ENCODE assay signal across 1 fruit fly cellular context in genomic region chr3R:8181412-8182108, dm6.
A peak's percentile ranks its signal among the peaks of the same experiment; 100 is the strongest.
TF ChIP-seq lines count a peak whose summit lies in the region.

Gene grn, minus strand, starts transcription at chr3R:8181444.

TF ChIP-seq in whole organism, embryonic, 481 proteins besides CTCF, POLR2A, EP300 and RAD21 (continued from another document and continues in another):
- peak; percentile 16 for TF ChIP-seq CG14710 (tag; optimal IDR thresholded peaks at IDR 0.05; lab: Kevin White, UChicago)
- TF ChIP-seq Vsx1 (GFP tag; optimal IDR thresholded peaks at IDR 0.05; lab: Kevin White, UChicago), result no peak
- no peak for TF ChIP-seq fu2 (GFP tag; optimal IDR thresholded peaks at IDR 0.05; lab: Kevin White, UChicago)
- TF ChIP-seq CG2129 (GFP tag; IDR thresholded peaks at IDR 0.05; lab: Robert Waterston, UW; ENCODE audit: partially characterized antibody), result no peak
- TF ChIP-seq prd (optimal IDR thresholded peaks at IDR 0.05; lab: Kevin White, UChicago), result no peak
- TF ChIP-seq prd (GFP tag; IDR thresholded peaks at IDR 0.05; lab: Robert Waterston, UW), result peak; percentile 54
- TF ChIP-seq C15 (GFP tag; IDR thresholded peaks at IDR 0.05; lab: Robert Waterston, UW), result no peak
- no peak for TF ChIP-seq CG16863 (GFP tag; optimal IDR thresholded peaks at IDR 0.05; lab: Kevin White, UChicago)
- peak; percentile 72 for TF ChIP-seq rib (GFP tag; IDR thresholded peaks at IDR 0.05; lab: Robert Waterston, UW)
- no peak for TF ChIP-seq CG6689 (GFP tag; IDR thresholded peaks at IDR 0.05; lab: Robert Waterston, UW)
- no peak for TF ChIP-seq CG11093 (GFP tag; IDR thresholded peaks at IDR 0.05; lab: Robert Waterston, UW)
- TF ChIP-seq shn (GFP tag; optimal IDR thresholded peaks at IDR 0.05; lab: Kevin White, UChicago), result no peak
- 0 out of 3 replicates have a peak, but pooled peaks have one; percentile 29 for TF ChIP-seq CG17361 (GFP tag; IDR thresholded peaks at IDR 0.05; lab: Robert Waterston, UW)
- TF ChIP-seq nau (GFP tag; optimal IDR thresholded peaks at IDR 0.05; lab: Kevin White, UChicago), result peak; percentile 15
- TF ChIP-seq CG17829 (tag; optimal IDR thresholded peaks at IDR 0.05; lab: Kevin White, UChicago), result peak; percentile 61
- TF ChIP-seq Hmr (GFP tag; optimal IDR thresholded peaks at IDR 0.05; lab: Kevin White, UChicago), result peak; percentile 12
- no peak for TF ChIP-seq Asciz (GFP tag; optimal IDR thresholded peaks at IDR 0.05; lab: Kevin White, UChicago)
- TF ChIP-seq ind (GFP tag; optimal IDR thresholded peaks at IDR 0.05; lab: Kevin White, UChicago), result no peak
- no peak; the same call in 1 of the 2 replicates for TF ChIP-seq Ptx1 (GFP tag; IDR thresholded peaks at IDR 0.05; lab: Robert Waterston, UW)
- no peak for TF ChIP-seq CG3726 (GFP tag; IDR thresholded peaks at IDR 0.05; lab: Robert Waterston, UW)
- no peak for TF ChIP-seq lmd (GFP tag; IDR thresholded peaks at IDR 0.05; lab: Robert Waterston, UW)
- peak; percentile 49 for TF ChIP-seq Xbp1 (GFP tag; optimal IDR thresholded peaks at IDR 0.05; lab: Kevin White, UChicago)
- peak; percentile 18 for TF ChIP-seq CG15601 (tag; optimal IDR thresholded peaks at IDR 0.05; lab: Kevin White, UChicago)
- TF ChIP-seq CG3065 (GFP tag; optimal IDR thresholded peaks at IDR 0.05; lab: Kevin White, UChicago), result peak; percentile 82
- TF ChIP-seq slp2 (GFP tag; optimal IDR thresholded peaks at IDR 0.05; lab: Kevin White, UChicago), result no peak
- TF ChIP-seq CG10321 (GFP tag; IDR thresholded peaks at IDR 0.05; lab: Robert Waterston, UW), result peak; percentile 100
- TF ChIP-seq Bteb2 (GFP tag; optimal IDR thresholded peaks at IDR 0.05; lab: Kevin White, UChicago), result no peak
- no peak for TF ChIP-seq CG7745 (tag; optimal IDR thresholded peaks at IDR 0.05; lab: Kevin White, UChicago)
- TF ChIP-seq CG11398 (GFP tag; optimal IDR thresholded peaks at IDR 0.05; lab: Kevin White, UChicago), result no peak
- TF ChIP-seq usp (GFP tag; optimal IDR thresholded peaks at IDR 0.05; lab: Kevin White, UChicago), result no peak
- TF ChIP-seq Dp (GFP tag; optimal IDR thresholded peaks at IDR 0.05; lab: Kevin White, UChicago), result no peak
- TF ChIP-seq CG17359 (tag; optimal IDR thresholded peaks at IDR 0.05; lab: Kevin White, UChicago), result no peak
- TF ChIP-seq en (GFP tag; optimal IDR thresholded peaks at IDR 0.05; lab: Kevin White, UChicago), result no peak
- no peak for TF ChIP-seq Hr3 (GFP tag; optimal IDR thresholded peaks at IDR 0.05; lab: Kevin White, UChicago)
- TF ChIP-seq CG15514 (GFP tag; optimal IDR thresholded peaks at IDR 0.05; lab: Kevin White, UChicago), result no peak
- TF ChIP-seq fd64A (GFP tag; optimal IDR thresholded peaks at IDR 0.05; lab: Kevin White, UChicago), result no peak
- no peak for TF ChIP-seq CG6683 (GFP tag; optimal IDR thresholded peaks at IDR 0.05; lab: Kevin White, UChicago)
- peak; percentile 90 for TF ChIP-seq HmgZ (tag; optimal IDR thresholded peaks at IDR 0.05; lab: Kevin White, UChicago)
- peak; percentile 60; the same call in 2 of the 3 replicates for TF ChIP-seq Opbp (GFP tag; IDR thresholded peaks at IDR 0.05; lab: Robert Waterston, UW; ENCODE audit: partially characterized antibody)
- TF ChIP-seq CG17328 (GFP tag; IDR thresholded peaks at IDR 0.05; lab: Robert Waterston, UW), result peak; percentile 46; the same call in 1 of the 2 replicates
- no peak for TF ChIP-seq CG18011 (GFP tag; optimal IDR thresholded peaks at IDR 0.05; lab: Kevin White, UChicago)
- no peak for TF ChIP-seq CG9932 (GFP tag; IDR thresholded peaks at IDR 0.05; lab: Robert Waterston, UW)
- 0 out of 3 replicates have a peak, but pooled peaks have one; percentile 17 for TF ChIP-seq vnd (GFP tag; IDR thresholded peaks at IDR 0.05; lab: Robert Waterston, UW; ENCODE audit: partially characterized antibody)
- TF ChIP-seq bcd (GFP tag; optimal IDR thresholded peaks at IDR 0.05; lab: Kevin White, UChicago), result no peak
- peak; percentile 98 for TF ChIP-seq Nf-YB (GFP tag; optimal IDR thresholded peaks at IDR 0.05; lab: Kevin White, UChicago)
- TF ChIP-seq Optix (GFP tag; IDR thresholded peaks at IDR 0.05; lab: Robert Waterston, UW), result peak; percentile 33; the same call in 1 of the 3 replicates
- TF ChIP-seq ken (GFP tag; IDR thresholded peaks at IDR 0.05; lab: Robert Waterston, UW), result 0 out of 3 replicates have a peak, but pooled peaks have one; percentile 17
- TF ChIP-seq CG2875 (GFP tag; optimal IDR thresholded peaks at IDR 0.05; lab: Kevin White, UChicago), result no peak
- no peak for TF ChIP-seq CG4404 (GFP tag; IDR thresholded peaks at IDR 0.05; lab: Robert Waterston, UW)
- TF ChIP-seq ase (GFP tag; IDR thresholded peaks at IDR 0.05; lab: Robert Waterston, UW), result no peak
- TF ChIP-seq dysf (GFP tag; IDR thresholded peaks at IDR 0.05; lab: Robert Waterston, UW), result peak; percentile 22; the same call in 1 of the 3 replicates
- TF ChIP-seq slbo (GFP tag; IDR thresholded peaks at IDR 0.05; lab: Robert Waterston, UW), result peak; percentile 48; the same call in 1 of the 2 replicates
- TF ChIP-seq CG8478 (optimal IDR thresholded peaks at IDR 0.05; lab: Kevin White, UChicago), result peak; percentile 100
- TF ChIP-seq Aef1 (GFP tag; IDR thresholded peaks at IDR 0.05; lab: Robert Waterston, UW), result peak; percentile 51; the same call in 1 of the 3 replicates
- TF ChIP-seq CG34224 (GFP tag; IDR thresholded peaks at IDR 0.05; lab: Robert Waterston, UW; ENCODE audit: partially characterized antibody), result no peak
- peak; percentile 95 for TF ChIP-seq D (optimal IDR thresholded peaks at IDR 0.05; lab: Kevin White, UChicago)
- TF ChIP-seq D (GFP tag; optimal IDR thresholded peaks at IDR 0.05; lab: Kevin White, UChicago), result no peak
- TF ChIP-seq Elba2 (GFP tag; optimal IDR thresholded peaks at IDR 0.05; lab: Kevin White, UChicago), result no peak
- TF ChIP-seq run (tag; optimal IDR thresholded peaks at IDR 0.05; lab: Kevin White, UChicago), result peak; percentile 5
- no peak for TF ChIP-seq CG6813 (GFP tag; optimal IDR thresholded peaks at IDR 0.05; lab: Kevin White, UChicago)
- peak; percentile 49 for TF ChIP-seq NfI (GFP tag; optimal IDR thresholded peaks at IDR 0.05; lab: Kevin White, UChicago)
- TF ChIP-seq CG7271 (tag; optimal IDR thresholded peaks at IDR 0.05; lab: Kevin White, UChicago), result no peak
- TF ChIP-seq CG8388 (GFP tag; optimal IDR thresholded peaks at IDR 0.05; lab: Kevin White, UChicago), result peak; percentile 20
- TF ChIP-seq CG14860 (GFP tag; IDR thresholded peaks at IDR 0.05; lab: Robert Waterston, UW; ENCODE audit: partially characterized antibody), result 0 out of 3 replicates have a peak, but pooled peaks have one; percentile 31
- no peak for TF ChIP-seq sim (GFP tag; IDR thresholded peaks at IDR 0.05; lab: Robert Waterston, UW)
- no peak for TF ChIP-seq crc (GFP tag; optimal IDR thresholded peaks at IDR 0.05; lab: Kevin White, UChicago)
- no peak for TF ChIP-seq CG9437 (GFP tag; optimal IDR thresholded peaks at IDR 0.05; lab: Kevin White, UChicago)
- TF ChIP-seq CG12219 (GFP tag; optimal IDR thresholded peaks at IDR 0.05; lab: Kevin White, UChicago), result peak; percentile 11
- TF ChIP-seq CG10979 (tag; optimal IDR thresholded peaks at IDR 0.05; lab: Kevin White, UChicago), result peak; percentile 3
- peak; percentile 15 for TF ChIP-seq CG4424 (GFP tag; optimal IDR thresholded peaks at IDR 0.05; lab: Kevin White, UChicago)
- peak; percentile 10 for TF ChIP-seq Camta (GFP tag; optimal IDR thresholded peaks at IDR 0.05; lab: Kevin White, UChicago)
- TF ChIP-seq Meics (GFP tag; optimal IDR thresholded peaks at IDR 0.05; lab: Kevin White, UChicago), result no peak
- TF ChIP-seq CG10274 (GFP tag; optimal IDR thresholded peaks at IDR 0.05; lab: Kevin White, UChicago), result no peak
- peak; percentile 52; the same call in 1 of the 3 replicates for TF ChIP-seq mld (GFP tag; IDR thresholded peaks at IDR 0.05; lab: Robert Waterston, UW; ENCODE audit: partially characterized antibody)
- TF ChIP-seq bigmax (GFP tag; optimal IDR thresholded peaks at IDR 0.05; lab: Kevin White, UChicago), result no peak
- TF ChIP-seq HLH3B (GFP tag; IDR thresholded peaks at IDR 0.05; lab: Robert Waterston, UW), result peak; percentile 27; the same call in 1 of the 2 replicates
- no peak for TF ChIP-seq dmrt99B (tag; optimal IDR thresholded peaks at IDR 0.05; lab: Kevin White, UChicago)
- peak; percentile 2 for TF ChIP-seq PHDP (tag; optimal IDR thresholded peaks at IDR 0.05; lab: Kevin White, UChicago)
- TF ChIP-seq CG12236 (GFP tag; optimal IDR thresholded peaks at IDR 0.05; lab: Kevin White, UChicago), result no peak
- TF ChIP-seq CG15073 (GFP tag; optimal IDR thresholded peaks at IDR 0.05; lab: Kevin White, UChicago), result no peak
- TF ChIP-seq ap (GFP tag; IDR thresholded peaks at IDR 0.05; lab: Robert Waterston, UW), result no peak
- no peak for TF ChIP-seq Max (GFP tag; optimal IDR thresholded peaks at IDR 0.05; lab: Kevin White, UChicago)
- no peak for TF ChIP-seq odd (GFP tag; optimal IDR thresholded peaks at IDR 0.05; lab: Kevin White, UChicago)
- no peak for TF ChIP-seq ERR (GFP tag; optimal IDR thresholded peaks at IDR 0.05; lab: Kevin White, UChicago)
- no peak for TF ChIP-seq scrt (GFP tag; optimal IDR thresholded peaks at IDR 0.05; lab: Kevin White, UChicago)
- TF ChIP-seq CG34422 (GFP tag; IDR thresholded peaks at IDR 0.05; lab: Robert Waterston, UW), result peak; percentile 74; the same call in 1 of the 3 replicates
- TF ChIP-seq Hand (GFP tag; optimal IDR thresholded peaks at IDR 0.05; lab: Kevin White, UChicago), result no peak
- TF ChIP-seq Pdp1 (GFP tag; optimal IDR thresholded peaks at IDR 0.05; lab: Kevin White, UChicago), result peak in 1 of 2 experiments; percentile 57
- TF ChIP-seq CG9215 (GFP tag; IDR thresholded peaks at IDR 0.05; lab: Robert Waterston, UW), result peak; percentile 31; the same call in 1 of the 2 replicates
- TF ChIP-seq dan (GFP tag; IDR thresholded peaks at IDR 0.05; lab: Robert Waterston, UW), result no peak
- no peak for TF ChIP-seq CG5953 (GFP tag; IDR thresholded peaks at IDR 0.05; lab: Robert Waterston, UW)
- no peak for TF ChIP-seq fd96Cb (tag; optimal IDR thresholded peaks at IDR 0.05; lab: Kevin White, UChicago)
- TF ChIP-seq Dip2 (GFP tag; IDR thresholded peaks at IDR 0.05; lab: Robert Waterston, UW), result no peak
- peak; percentile 15 for TF ChIP-seq yki (optimal IDR thresholded peaks at IDR 0.05; lab: Kevin White, UChicago)
- peak; percentile 42; the same call in 1 of the 2 replicates for TF ChIP-seq CG13287 (GFP tag; IDR thresholded peaks at IDR 0.05; lab: Robert Waterston, UW; ENCODE audit: partially characterized antibody)
- TF ChIP-seq corto (GFP tag; optimal IDR thresholded peaks at IDR 0.05; lab: Kevin White, UChicago), result no peak
- no peak for TF ChIP-seq CHES-1-like (GFP tag; optimal IDR thresholded peaks at IDR 0.05; lab: Kevin White, UChicago)
- TF ChIP-seq CG13123 (GFP tag; optimal IDR thresholded peaks at IDR 0.05; lab: Kevin White, UChicago), result no peak
- peak; percentile 68; the same call in 2 of the 3 replicates for TF ChIP-seq knrl (GFP tag; IDR thresholded peaks at IDR 0.05; lab: Robert Waterston, UW; ENCODE audit: partially characterized antibody)
- peak; percentile 34 for TF ChIP-seq cad (GFP tag; optimal IDR thresholded peaks at IDR 0.05; lab: Kevin White, UChicago)
- peak; percentile 32 for TF ChIP-seq jing (GFP tag; optimal IDR thresholded peaks at IDR 0.05; lab: Kevin White, UChicago)
- peak; percentile 47; the same call in 1 of the 2 replicates for TF ChIP-seq inv (GFP tag; IDR thresholded peaks at IDR 0.05; lab: Robert Waterston, UW; ENCODE audit: partially characterized antibody)
- no peak for TF ChIP-seq luna (GFP tag; optimal IDR thresholded peaks at IDR 0.05; lab: Kevin White, UChicago)
- peak; percentile 29 for TF ChIP-seq nerfin-1 (tag; optimal IDR thresholded peaks at IDR 0.05; lab: Kevin White, UChicago)
- TF ChIP-seq zf30C (GFP tag; optimal IDR thresholded peaks at IDR 0.05; lab: Kevin White, UChicago), result peak; percentile 14
- TF ChIP-seq pan (optimal IDR thresholded peaks at IDR 0.05; lab: Kevin White, UChicago), result no peak
- TF ChIP-seq pan (GFP tag; optimal IDR thresholded peaks at IDR 0.05 in 1 of 2, IDR thresholded peaks at IDR 0.05 in 1 of 2), result peak in 1 of 2 experiments; percentile 79
- peak; percentile 49 for TF ChIP-seq Dad (GFP tag; optimal IDR thresholded peaks at IDR 0.05; lab: Kevin White, UChicago)
- TF ChIP-seq CG14014 (GFP tag; IDR thresholded peaks at IDR 0.05; lab: Robert Waterston, UW), result no peak; the same call in 1 of the 2 replicates
- TF ChIP-seq CG7928 (GFP tag; optimal IDR thresholded peaks at IDR 0.05; lab: Kevin White, UChicago), result no peak
- TF ChIP-seq schlank (tag; optimal IDR thresholded peaks at IDR 0.05; lab: Kevin White, UChicago), result no peak
- TF ChIP-seq gfzf (GFP tag; optimal IDR thresholded peaks at IDR 0.05; lab: Kevin White, UChicago), result no peak
- no peak for TF ChIP-seq D19A (tag; optimal IDR thresholded peaks at IDR 0.05; lab: Kevin White, UChicago)
- no peak for TF ChIP-seq eyg (GFP tag; optimal IDR thresholded peaks at IDR 0.05; lab: Kevin White, UChicago)
- TF ChIP-seq chn (GFP tag; optimal IDR thresholded peaks at IDR 0.05; lab: Kevin White, UChicago), result peak; percentile 44
- no peak for TF ChIP-seq CG6854 (GFP tag; optimal IDR thresholded peaks at IDR 0.05; lab: Kevin White, UChicago)
- TF ChIP-seq CG11456 (GFP tag; IDR thresholded peaks at IDR 0.05; lab: Robert Waterston, UW), result 0 out of 3 replicates have a peak, but pooled peaks have one; percentile 54
- no peak for TF ChIP-seq wek (GFP tag; optimal IDR thresholded peaks at IDR 0.05; lab: Kevin White, UChicago)
- TF ChIP-seq CG12744 (GFP tag; optimal IDR thresholded peaks at IDR 0.05; lab: Kevin White, UChicago), result no peak
- TF ChIP-seq CG5245 (GFP tag; optimal IDR thresholded peaks at IDR 0.05; lab: Kevin White, UChicago), result no peak
- TF ChIP-seq CG10366 (GFP tag; IDR thresholded peaks at IDR 0.05; lab: Robert Waterston, UW), result no peak
- peak; percentile 28; the same call in 1 of the 2 replicates for TF ChIP-seq peb (GFP tag; IDR thresholded peaks at IDR 0.05; lab: Robert Waterston, UW)
- no peak for TF ChIP-seq btn (GFP tag; optimal IDR thresholded peaks at IDR 0.05; lab: Kevin White, UChicago)
- TF ChIP-seq fd102C (GFP tag; optimal IDR thresholded peaks at IDR 0.05; lab: Kevin White, UChicago), result no peak
- peak; percentile 42; the same call in 1 of the 2 replicates for TF ChIP-seq CG32532 (GFP tag; IDR thresholded peaks at IDR 0.05; lab: Robert Waterston, UW)
- TF ChIP-seq Neu2 (GFP tag; optimal IDR thresholded peaks at IDR 0.05; lab: Kevin White, UChicago; ENCODE audit: borderline replicate concordance), result peak; percentile 11
- TF ChIP-seq CG10267 (tag; optimal IDR thresholded peaks at IDR 0.05; lab: Kevin White, UChicago), result no peak
- TF ChIP-seq Dll (GFP tag; IDR thresholded peaks at IDR 0.05; lab: Robert Waterston, UW; ENCODE audit: partially characterized antibody), result 0 out of 4 replicates have a peak, but pooled peaks have one; percentile 31
- TF ChIP-seq CG4820 (GFP tag; optimal IDR thresholded peaks at IDR 0.05; lab: Kevin White, UChicago), result no peak
